Fruit fly (Drosophila melanogaster) whole organism, adult: ENCODE measurements around the gene CG4957.

Experiments
- CG11617 ChIP-seq: fragments of 200-800 bp; sonication (Bioruptor generic); optimal IDR thresholded peaks from 2 replicates; lab custom pipeline; 2017; ENCODE audit warnings: mild to moderate bottlenecking, missing biosample characterization, missing genetic modification reagents, missing genetic modification characterization
- Crg-1 ChIP-seq: fragments of 200-800 bp; sonication (Bioruptor generic); optimal IDR thresholded peaks from 2 replicates; lab custom pipeline; 2016; ENCODE audit warnings: missing biosample characterization, missing genetic modification characterization
- cic ChIP-seq: fragments of 200-800 bp; sonication (Bioruptor generic); optimal IDR thresholded peaks from 2 replicates; lab custom pipeline; 2017; ENCODE audit warnings: missing biosample characterization, mild to moderate bottlenecking, missing genetic modification characterization, moderate library complexity
- cnc ChIP-seq, 2 experiments: fragments of >200 bp; optimal IDR thresholded peaks; 2 replicates each; lab custom pipeline; 2017
- kay ChIP-seq: fragments of 200-800 bp; sonication (Bioruptor generic); peaks from one replicate; lab custom pipeline; 2016; ENCODE audit warnings: missing biosample characterization, missing genetic modification characterization, borderline replicate concordance
- pad ChIP-seq: fragments of 200-800 bp; sonication (Bioruptor generic); optimal IDR thresholded peaks from 3 replicates; lab custom pipeline; 2017; ENCODE audit warnings: missing biosample characterization, missing genetic modification characterization, mild to moderate bottlenecking, moderate library complexity, missing genetic modification reagents

- TF ChIP-seq CG11617: no peak
- TF ChIP-seq cic (GFP tag; lab: Kevin White, UChicago): no peak
- no peak for TF ChIP-seq pad (GFP tag; lab: Kevin White, UChicago)
- TF ChIP-seq kay (GFP tag; lab: Kevin White, UChicago): peak; percentile 93
- no peak for TF ChIP-seq cnc (optimal IDR thresholded peaks at IDR 0.05; lab: Kevin White, UChicago)
- no peak for TF ChIP-seq Crg-1 (GFP tag; lab: Kevin White, UChicago)
Measured at dm6 chr2L:10294798-10295669, 26.4 kb downstream of the CG4957 start, which contains the start of gene Hand.
